Fruit fly (Drosophila melanogaster) whole organism, embryonic: ENCODE data around the gene CG34307.

Experiments used
- Bdp1 ChIP-seq: fragments of 200-800 bp; sonication (Bioruptor generic); optimal IDR thresholded peaks from 3 replicates; lab custom pipeline; 2016; ENCODE audit warnings: missing biosample characterization, missing genetic modification characterization
- C15 ChIP-seq: fragments of 200-800 bp; sonication (Bioruptor generic); IDR thresholded peaks from 3 replicates; pipeline ENCODE4 v1.3.6; 2022; ENCODE audit warnings: missing biosample characterization, missing genetic modification characterization
- CG10147 ChIP-seq: fragments of 200-800 bp; sonication (Bioruptor generic); optimal IDR thresholded peaks from 2 replicates; lab custom pipeline; 2019; ENCODE audit warnings: missing biosample characterization, mild to moderate bottlenecking, missing genetic modification characterization, moderate library complexity
- CG10979 ChIP-seq: fragments of 200-800 bp; sonication (Bioruptor generic); optimal IDR thresholded peaks from 2 replicates; lab custom pipeline; 2018; ENCODE audit warnings: missing biosample characterization, mild to moderate bottlenecking, missing genetic modification characterization, moderate library complexity
- CG11456 ChIP-seq: fragments of 200-800 bp; sonication (Bioruptor generic); IDR thresholded peaks from 3 replicates; pipeline ENCODE4 v1.3.6; 2022; ENCODE audit warnings: missing biosample characterization, missing genetic modification characterization
- CG11695 ChIP-seq: fragments of 200-800 bp; sonication (Bioruptor generic); IDR thresholded peaks from 3 replicates; pipeline ENCODE4 v1.3.6; 2022; ENCODE audit warnings: missing biosample characterization, missing genetic modification characterization
- CG12391 ChIP-seq: fragments of 200-800 bp; sonication (Bioruptor generic); optimal IDR thresholded peaks from 3 replicates; lab custom pipeline; 2018; ENCODE audit warnings: missing biosample characterization, mild to moderate bottlenecking, missing genetic modification characterization, moderate library complexity
- CG14050 ChIP-seq: fragments of 200-800 bp; sonication (Bioruptor generic); IDR thresholded peaks from 3 replicates; pipeline ENCODE4 v1.3.6; 2022; ENCODE audit warnings: missing biosample characterization, missing genetic modification characterization
- CG15011 ChIP-seq: fragments of 200-800 bp; sonication (Bioruptor generic); optimal IDR thresholded peaks from 3 replicates; lab custom pipeline; 2018; ENCODE audit warnings: missing biosample characterization, mild to moderate bottlenecking, missing genetic modification characterization
- CG16813 ChIP-seq: fragments of 200-800 bp; sonication (Bioruptor generic); IDR thresholded peaks from 3 replicates; pipeline ENCODE4 v1.3.6; 2022; ENCODE audit warnings: missing biosample characterization, missing genetic modification characterization; ENCODE audit not compliant: partially characterized antibody
- CG17361 ChIP-seq: fragments of 200-800 bp; sonication (Bioruptor generic); IDR thresholded peaks from 3 replicates; pipeline ENCODE4 v1.3.6; 2022; ENCODE audit warnings: missing biosample characterization, missing genetic modification characterization
- CG17612 ChIP-seq: fragments of 200-800 bp; sonication (Bioruptor generic); IDR thresholded peaks from 2 replicates; pipeline ENCODE4 v1.3.6; 2022; ENCODE audit warnings: missing biosample characterization, missing genetic modification characterization
- CG17912 ChIP-seq: fragments of 200-800 bp; sonication (Bioruptor generic); optimal IDR thresholded peaks from 2 replicates; lab custom pipeline; 2018; ENCODE audit warnings: missing biosample characterization, mild to moderate bottlenecking, missing genetic modification characterization
- CG30431 ChIP-seq: fragments of 200-800 bp; sonication (Bioruptor generic); optimal IDR thresholded peaks from 2 replicates; lab custom pipeline; 2017; ENCODE audit warnings: missing biosample characterization, missing genetic modification characterization
- CG32532 ChIP-seq: fragments of 200-800 bp; sonication (Bioruptor generic); IDR thresholded peaks from 2 replicates; pipeline ENCODE4 v1.3.6; 2022; ENCODE audit warnings: missing biosample characterization, missing genetic modification characterization
- CG32767 ChIP-seq: fragments of 200-800 bp; sonication (Bioruptor generic); IDR thresholded peaks from 2 replicates; pipeline ENCODE4 v1.3.6; 2022; ENCODE audit warnings: missing biosample characterization, missing genetic modification characterization
- CG4360 ChIP-seq: fragments of 200-800 bp; sonication (Bioruptor generic); IDR thresholded peaks from 2 replicates; pipeline ENCODE4 v1.3.6; 2022; ENCODE audit warnings: missing biosample characterization, missing genetic modification characterization
- CG4854 ChIP-seq: fragments of 200-800 bp; sonication (Bioruptor generic); optimal IDR thresholded peaks from 2 replicates; lab custom pipeline; 2016; ENCODE audit warnings: missing biosample characterization, missing genetic modification characterization, inconsistent platforms
- CG6791 ChIP-seq: fragments of 200-800 bp; sonication (Bioruptor generic); IDR thresholded peaks from 3 replicates; pipeline ENCODE4 v1.3.6; 2022; ENCODE audit warnings: missing biosample characterization, missing genetic modification characterization; ENCODE audit not compliant: partially characterized antibody
- CG7271 ChIP-seq: fragments of 200-800 bp; sonication (Bioruptor generic); optimal IDR thresholded peaks from 2 replicates; lab custom pipeline; 2018; ENCODE audit warnings: missing biosample characterization, mild to moderate bottlenecking, missing genetic modification characterization, moderate library complexity
- CG7357 ChIP-seq: fragments of 200-800 bp; sonication (Bioruptor generic); IDR thresholded peaks from 3 replicates; pipeline ENCODE4 v1.3.6; 2022; ENCODE audit warnings: missing biosample characterization, missing genetic modification characterization
- CG8765 ChIP-seq: fragments of 200-800 bp; sonication (Bioruptor generic); IDR thresholded peaks from 2 replicates; pipeline ENCODE4 v1.3.6; 2022; ENCODE audit warnings: missing biosample characterization, missing genetic modification characterization
- Deaf1 ChIP-seq: fragments of 200-800 bp; optimal IDR thresholded peaks from 3 replicates; lab custom pipeline; 2019; ENCODE audit warnings: missing biosample characterization, mild to moderate bottlenecking, missing genetic modification characterization, moderate library complexity
- Dll ChIP-seq: fragments of 200-800 bp; sonication (Bioruptor generic); IDR thresholded peaks from 4 replicates; pipeline ENCODE4 v1.3.6; 2022; ENCODE audit warnings: missing biosample characterization, missing genetic modification characterization; ENCODE audit not compliant: partially characterized antibody
- Eip74EF ChIP-seq, 2 experiments: fragments of 200-800 bp in 1 of 2; fragments of >200 bp in 1 of 2; sonication (Bioruptor generic) in 1 of 2; optimal IDR thresholded peaks; 2 replicates each; lab custom pipeline; 2017 to 2019; ENCODE audit warnings: missing biosample characterization in 2 of 2, missing genetic modification characterization in 2 of 2, mild to moderate bottlenecking in 1 of 2, moderate library complexity in 1 of 2
- Fer1 ChIP-seq: fragments of 200-800 bp; sonication (Bioruptor generic); optimal IDR thresholded peaks from 2 replicates; lab custom pipeline; 2017; ENCODE audit warnings: missing biosample characterization, mild to moderate bottlenecking, missing genetic modification characterization
- H15 ChIP-seq: fragments of 200-800 bp; sonication (Bioruptor generic); IDR thresholded peaks from 3 replicates; pipeline ENCODE4 v1.3.6; 2022; ENCODE audit warnings: missing biosample characterization, missing genetic modification characterization
- HLHmδ ChIP-seq: fragments of 200-800 bp; sonication (Bioruptor generic); optimal IDR thresholded peaks from 2 replicates; lab custom pipeline; 2018; ENCODE audit warnings: missing biosample characterization, mild to moderate bottlenecking, missing genetic modification characterization, moderate library complexity
- HmgD ChIP-seq: fragments of 200-800 bp; sonication (Bioruptor generic); optimal IDR thresholded peaks from 3 replicates; lab custom pipeline; 2016; ENCODE audit warnings: missing biosample characterization, missing genetic modification characterization
- Hmx ChIP-seq: fragments of 200-800 bp; sonication (Bioruptor generic); optimal IDR thresholded peaks from 2 replicates; lab custom pipeline; 2016; ENCODE audit warnings: missing biosample characterization, missing genetic modification characterization
- Hr39 ChIP-seq: fragments of >200 bp; optimal IDR thresholded peaks from 2 replicates; lab custom pipeline; 2017
- Oli ChIP-seq: fragments of 200-800 bp; sonication (Bioruptor generic); optimal IDR thresholded peaks from 2 replicates; lab custom pipeline; 2018; ENCODE audit warnings: missing biosample characterization, mild to moderate bottlenecking, missing genetic modification characterization, moderate library complexity
- Rx ChIP-seq: fragments of 200-800 bp; sonication (Bioruptor generic); IDR thresholded peaks from 2 replicates; pipeline ENCODE4 v1.3.6; 2022; ENCODE audit warnings: missing biosample characterization, missing genetic modification characterization
- Ssrp ChIP-seq: fragments of 200-800 bp; sonication (Bioruptor generic); optimal IDR thresholded peaks from 2 replicates; lab custom pipeline; 2018; ENCODE audit warnings: missing biosample characterization, mild to moderate bottlenecking, missing genetic modification characterization, moderate library complexity
- Tbp ChIP-seq: fragments of >200 bp; optimal IDR thresholded peaks from 2 replicates; lab custom pipeline; 2018; ENCODE audit warnings: missing biosample characterization, missing genetic modification characterization
- Trl ChIP-seq, 3 experiments: fragments of >200 bp in 2 of 3; fragments of 200-800 bp in 1 of 3; sonication (Bioruptor generic) in 1 of 3; optimal IDR thresholded peaks; 2 replicates in 1 of 3; 3 replicates in 2 of 3; lab custom pipeline; 2016 to 2017; ENCODE audit warnings: missing biosample characterization in 1 of 3, missing genetic modification characterization in 1 of 3
- ase ChIP-seq: fragments of 200-800 bp; sonication (Bioruptor generic); IDR thresholded peaks from 3 replicates; pipeline ENCODE4 v1.3.6; 2022; ENCODE audit warnings: missing biosample characterization, missing genetic modification characterization
- ato ChIP-seq: fragments of 200-800 bp; sonication (Bioruptor generic); IDR thresholded peaks from 2 replicates; pipeline ENCODE4 v1.3.6; 2022; ENCODE audit warnings: missing biosample characterization, missing genetic modification characterization; ENCODE audit not compliant: partially characterized antibody
- bsh ChIP-seq, 2 experiments: fragments of 200-800 bp; sonication (Bioruptor generic); optimal IDR thresholded peaks; 2 replicates each; lab custom pipeline; 2017 to 2018; ENCODE audit warnings: mild to moderate bottlenecking in 2 of 2, missing biosample characterization in 2 of 2, missing genetic modification characterization in 2 of 2, moderate library complexity in 1 of 2
- cwo ChIP-seq: fragments of 200-800 bp; sonication (Bioruptor generic); optimal IDR thresholded peaks from 3 replicates; lab custom pipeline; 2017; ENCODE audit warnings: missing biosample characterization, missing genetic modification characterization, mild to moderate bottlenecking, moderate library complexity, missing genetic modification reagents
- danr ChIP-seq: fragments of 200-800 bp; sonication (Bioruptor generic); IDR thresholded peaks from 2 replicates; pipeline ENCODE4 v1.3.6; 2022; ENCODE audit warnings: missing biosample characterization, missing genetic modification characterization
- dmrt99B ChIP-seq: fragments of 200-800 bp; sonication (Bioruptor generic); optimal IDR thresholded peaks from 2 replicates; lab custom pipeline; 2018; ENCODE audit warnings: missing biosample characterization, mild to moderate bottlenecking, missing genetic modification characterization, moderate library complexity
- eve ChIP-seq, 2 experiments: fragments of >200 bp; optimal IDR thresholded peaks; 2 replicates each; lab custom pipeline; 2017; ENCODE audit warnings: missing biosample characterization in 2 of 2, missing genetic modification characterization in 2 of 2
- eyg ChIP-seq: fragments of 200-800 bp; sonication (Bioruptor generic); optimal IDR thresholded peaks from 3 replicates; lab custom pipeline; 2016; ENCODE audit warnings: missing biosample characterization, missing genetic modification characterization
- ind ChIP-seq: fragments of 200-800 bp; sonication (Bioruptor generic); optimal IDR thresholded peaks from 3 replicates; lab custom pipeline; 2016; ENCODE audit warnings: missing biosample characterization, missing genetic modification characterization
- nau ChIP-seq: fragments of 200-800 bp; sonication (Bioruptor generic); optimal IDR thresholded peaks from 3 replicates; lab custom pipeline; 2017; ENCODE audit warnings: missing biosample characterization, mild to moderate bottlenecking, missing genetic modification characterization, missing genetic modification reagents
- pzg ChIP-seq: fragments of 200-800 bp; sonication (Bioruptor generic); optimal IDR thresholded peaks from 3 replicates; lab custom pipeline; 2018; ENCODE audit warnings: missing biosample characterization, mild to moderate bottlenecking, missing genetic modification characterization, moderate library complexity
- ranshi ChIP-seq: fragments of 200-800 bp; sonication (Bioruptor generic); IDR thresholded peaks from 2 replicates; pipeline ENCODE4 v1.3.6; 2022; ENCODE audit warnings: missing biosample characterization, missing genetic modification characterization
- seq ChIP-seq: fragments of 200-800 bp; sonication (Bioruptor generic); IDR thresholded peaks from 2 replicates; pipeline ENCODE4 v1.3.6; 2022; ENCODE audit warnings: missing biosample characterization, missing genetic modification characterization
- toy ChIP-seq: fragments of 200-800 bp; sonication (Bioruptor generic); IDR thresholded peaks from 2 replicates; pipeline ENCODE4 v1.3.6; 2022; ENCODE audit warnings: missing biosample characterization, missing genetic modification characterization

The CG34307 gene

dm6 chr3R:11882506-11882953, 14.9 kb upstream of the CG34307 start, which contains the start of the genes CG6962 and CG31368 (continued):
- TF ChIP-seq cwo (GFP tag; lab: Kevin White, UChicago) (peak; percentile 39), ind (peak; percentile 86), CG11695 (peak; percentile 51; the same call in 1 of the 3 replicates), Hmx (GFP tag; lab: Kevin White, UChicago) (peak; percentile 51), Eip74EF (GFP tag; optimal IDR thresholded peaks at IDR 0.05; lab: Kevin White, UChicago) (peak in 1 of 2 experiments; percentile 57), CG17361 (GFP tag; lab: Robert Waterston, UW) (peak; percentile 92), pzg (GFP tag; lab: Kevin White, UChicago) (peak; percentile 67), CG4854 (GFP tag; lab: Kevin White, UChicago) (peak; percentile 61), CG17912 (GFP tag; lab: Kevin White, UChicago) (no peak), ranshi (peak; percentile 77), eyg (GFP tag; lab: Kevin White, UChicago) (no peak), seq (GFP tag; lab: Robert Waterston, UW) (peak; percentile 64; the same call in 1 of the 2 replicates), bsh (GFP tag; optimal IDR thresholded peaks at IDR 0.05; lab: Kevin White, UChicago) (peak in 1 of 2 experiments; percentile 82), CG6791 (GFP tag; lab: Robert Waterston, UW) (no peak), CG12391 (peak; percentile 92), Ssrp (tag; lab: Kevin White, UChicago) (peak; percentile 89), ase (GFP tag; lab: Robert Waterston, UW) (peak; percentile 75), CG16813 (GFP tag; lab: Robert Waterston, UW) (no peak; the same call in 2 of the 3 replicates), C15 (GFP tag; lab: Robert Waterston, UW) (no peak), ato (GFP tag; lab: Robert Waterston, UW) (no peak), danr (GFP tag; lab: Robert Waterston, UW) (peak; percentile 48), Rx (peak; percentile 71), CG17612 (GFP tag; lab: Robert Waterston, UW) (peak; percentile 46; the same call in 1 of the 2 replicates), CG7271 (peak; percentile 48), CG10147 (GFP tag; lab: Kevin White, UChicago) (peak; percentile 85), Trl (optimal IDR thresholded peaks at IDR 0.05; lab: Kevin White, UChicago) (no peak), Trl (GFP tag; optimal IDR thresholded peaks at IDR 0.05; lab: Kevin White, UChicago) (peak; percentile 47), CG7357 (GFP tag; lab: Robert Waterston, UW) (peak; percentile 98), CG14050 (GFP tag; lab: Robert Waterston, UW) (peak; percentile 59), Oli (tag; lab: Kevin White, UChicago) (peak; percentile 76), CG10979 (tag; lab: Kevin White, UChicago) (peak; percentile 77), CG32532 (peak; percentile 90), Deaf1 (tag; lab: Kevin White, UChicago) (peak; percentile 43), Tbp (GFP tag; lab: Kevin White, UChicago) (no peak), CG11456 (GFP tag; lab: Robert Waterston, UW) (peak; percentile 90), Fer1 (GFP tag; lab: Kevin White, UChicago) (peak; percentile 70), eve (GFP tag; optimal IDR thresholded peaks at IDR 0.05; lab: Kevin White, UChicago) (no peak), CG4360 (GFP tag; lab: Robert Waterston, UW) (peak; percentile 22; the same call in 1 of the 2 replicates), Bdp1 (GFP tag; lab: Kevin White, UChicago) (peak; percentile 47), dmrt99B (peak; percentile 76), H15 (GFP tag; lab: Robert Waterston, UW) (peak; percentile 75), HLHmδ (GFP tag; lab: Kevin White, UChicago) (no peak), CG32767 (GFP tag; lab: Robert Waterston, UW) (peak; percentile 63; the same call in 1 of the 2 replicates), CG30431 (GFP tag; lab: Kevin White, UChicago) (peak; percentile 66), Hr39 (lab: Kevin White, UChicago) (no peak), HmgD (GFP tag; lab: Kevin White, UChicago) (no peak), Dll (GFP tag; lab: Robert Waterston, UW) (peak; percentile 40; the same call in 2 of the 4 replicates), toy (GFP tag; lab: Robert Waterston, UW) (no peak), CG15011 (GFP tag; lab: Kevin White, UChicago) (peak; percentile 61), CG8765 (GFP tag; lab: Robert Waterston, UW) (peak; percentile 73), nau (GFP tag; lab: Kevin White, UChicago) (no peak)
